Fruit fly (Drosophila melanogaster): ENCODE measurements around the gene ome.

ome gene

DNA sequence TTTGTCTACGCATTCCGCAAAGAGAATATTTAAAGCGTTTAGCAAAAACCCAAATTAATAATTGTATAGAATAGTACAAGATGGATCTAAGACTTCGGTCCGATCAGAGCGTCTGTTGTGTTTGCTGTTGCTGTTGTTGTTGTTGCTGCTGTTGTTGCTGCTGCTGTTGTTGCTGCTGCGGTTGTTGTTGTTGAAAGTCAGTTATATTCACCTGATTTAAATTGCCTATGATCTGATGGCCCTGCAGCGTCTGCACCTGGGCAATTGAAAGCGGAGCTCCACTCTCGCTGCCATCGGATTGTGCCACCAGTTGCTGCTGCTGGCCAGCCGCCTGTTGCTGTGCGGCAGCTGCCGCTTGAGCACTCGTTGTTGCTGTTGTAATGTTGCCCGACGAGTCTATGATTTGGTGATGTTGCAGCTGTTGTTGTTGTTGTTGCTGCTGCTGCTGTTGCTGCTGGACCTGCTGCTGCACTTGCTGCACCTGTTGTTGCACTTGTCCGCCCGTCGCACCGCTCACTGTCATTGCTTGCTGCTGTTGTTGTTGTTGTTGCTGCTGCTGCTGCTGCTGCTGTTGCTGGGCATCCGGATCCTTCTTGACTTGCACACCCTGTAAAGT lies 78.5 kb downstream of the ome start (continued):
- TF ChIP-seq CG18476 (GFP tag; optimal IDR thresholded peaks at IDR 0.05) (no peak), bbx (GFP tag; IDR thresholded peaks at IDR 0.05; ENCODE audit: partially characterized antibody) (no peak), bowl (GFP tag; IDR thresholded peaks at IDR 0.05) (no peak), HLH54F (GFP tag; optimal IDR thresholded peaks at IDR 0.05) (no peak), corto (GFP tag; optimal IDR thresholded peaks at IDR 0.05) (no peak), CG33557 (GFP tag; optimal IDR thresholded peaks at IDR 0.05) (no peak), h (optimal IDR thresholded peaks at IDR 0.05) (no peak), CG8388 (GFP tag; optimal IDR thresholded peaks at IDR 0.05) (no peak), CG12659 (GFP tag; optimal IDR thresholded peaks at IDR 0.05) (no peak), onecut (GFP tag; IDR thresholded peaks at IDR 0.05) (no peak), zen2 (GFP tag; IDR thresholded peaks at IDR 0.05; ENCODE audit: partially characterized antibody) (no peak), Ptx1 (GFP tag; IDR thresholded peaks at IDR 0.05) (no peak), pan (optimal IDR thresholded peaks at IDR 0.05) (no peak), pan (GFP tag; optimal IDR thresholded peaks at IDR 0.05 in 1 of 2, IDR thresholded peaks at IDR 0.05 in 1 of 2) (no peak), CG11695 (GFP tag; IDR thresholded peaks at IDR 0.05) (no peak), usp (GFP tag; optimal IDR thresholded peaks at IDR 0.05) (no peak), ewg (GFP tag; optimal IDR thresholded peaks at IDR 0.05) (no peak), CG9215 (GFP tag; IDR thresholded peaks at IDR 0.05) (no peak)

DNA sequence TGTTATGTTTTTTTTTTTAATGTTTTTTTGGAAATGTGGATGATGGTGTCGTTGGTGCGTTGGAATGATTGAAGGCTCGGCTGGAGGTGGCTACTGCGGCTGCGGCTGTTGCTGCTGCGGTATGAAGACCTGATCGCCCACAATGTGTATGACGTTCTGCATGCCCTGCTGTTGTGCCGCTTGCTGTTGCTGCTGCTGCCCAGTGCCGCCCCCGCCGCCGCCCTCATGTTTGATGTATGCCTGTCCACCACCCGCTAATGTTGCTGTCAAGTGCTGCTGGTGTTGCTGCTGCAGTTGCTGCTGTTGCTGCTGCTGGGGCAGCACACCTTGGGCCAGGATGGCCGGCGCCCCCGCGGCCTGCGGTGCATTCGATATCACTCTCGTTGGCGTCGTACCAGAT lies 80.2 kb downstream of the ome start:
- TF ChIP-seq Med (GFP tag) = peak; percentile 72
- 0 out of 2 replicates have a peak, but pooled peaks have one; percentile 29 for TF ChIP-seq crol (GFP tag; IDR thresholded peaks at IDR 0.05)
- peak in 1 of 2 experiments; percentile 64 for TF ChIP-seq Dfd (GFP tag; optimal IDR thresholded peaks at IDR 0.05)
- TF ChIP-seq lov (optimal IDR thresholded peaks at IDR 0.05) = no peak
- 0 out of 3 replicates have a peak, but pooled peaks have one; percentile 31 for TF ChIP-seq lov (GFP tag; IDR thresholded peaks at IDR 0.05)
- TF ChIP-seq CG17361 (GFP tag; IDR thresholded peaks at IDR 0.05) = no peak
- TF ChIP-seq hb (GFP tag; IDR thresholded peaks at IDR 0.05; ENCODE audit: partially characterized antibody) = 0 out of 3 replicates have a peak, but pooled peaks have one; percentile 21
- TF ChIP-seq CG18599 (GFP tag; optimal IDR thresholded peaks at IDR 0.05) = no peak
- TF ChIP-seq Hr39 (optimal IDR thresholded peaks at IDR 0.05) = peak; percentile 26
- TF ChIP-seq Opbp (GFP tag; IDR thresholded peaks at IDR 0.05; ENCODE audit: partially characterized antibody) = 0 out of 3 replicates have a peak, but pooled peaks have one; percentile 3
- no peak for TF ChIP-seq HmgZ (tag; optimal IDR thresholded peaks at IDR 0.05)

DNA sequence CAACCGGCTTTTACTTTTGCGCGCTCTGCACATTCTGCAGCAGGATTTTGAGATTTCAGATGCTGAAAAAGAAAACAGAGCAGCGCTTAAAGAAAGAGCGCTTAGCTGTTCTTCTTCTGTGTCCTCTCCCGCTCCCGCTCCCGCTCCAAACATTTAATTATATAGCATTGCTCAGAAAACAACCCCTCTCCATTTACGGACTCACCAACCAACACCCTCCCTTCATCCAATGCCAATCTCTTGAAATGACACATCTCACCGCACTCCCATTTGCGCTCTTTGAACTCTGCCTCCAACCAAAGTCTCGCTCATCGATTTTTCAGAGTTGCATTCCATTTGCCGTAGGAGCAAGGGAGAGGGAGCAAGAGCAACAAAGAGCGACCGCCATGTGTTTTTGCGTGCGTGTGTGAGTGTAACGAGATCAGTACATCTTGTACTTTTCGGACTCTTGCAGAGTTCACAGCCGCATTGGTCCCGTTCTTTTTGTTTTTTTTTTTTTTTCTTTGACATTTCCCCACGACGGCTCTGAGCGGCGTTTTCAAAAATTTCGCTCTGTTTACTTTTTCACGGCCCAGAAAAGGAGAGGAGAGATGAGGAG lies 82.5 kb downstream of the ome start:
- TF ChIP-seq prd (optimal IDR thresholded peaks at IDR 0.05) (no peak), prd (GFP tag; IDR thresholded peaks at IDR 0.05) (no peak), tio (GFP tag; optimal IDR thresholded peaks at IDR 0.05) (no peak), zen2 (GFP tag; IDR thresholded peaks at IDR 0.05; ENCODE audit: partially characterized antibody) (no peak; the same call in 2 of the 3 replicates), CG9876 (GFP tag; optimal IDR thresholded peaks at IDR 0.05) (no peak), CG8290 (GFP tag; optimal IDR thresholded peaks at IDR 0.05) (no peak), CG8290 (tag; optimal IDR thresholded peaks at IDR 0.05) (no peak), eve (GFP tag; optimal IDR thresholded peaks at IDR 0.05) (no peak), bab2 (GFP tag; optimal IDR thresholded peaks at IDR 0.05) (no peak), caup (GFP tag; optimal IDR thresholded peaks at IDR 0.05; ENCODE audit: severe bottlenecking) (no peak), D19B (GFP tag; optimal IDR thresholded peaks at IDR 0.05) (no peak), trh (GFP tag; optimal IDR thresholded peaks at IDR 0.05) (no peak), CG18599 (GFP tag; optimal IDR thresholded peaks at IDR 0.05) (no peak), CG13424 (tag; optimal IDR thresholded peaks at IDR 0.05) (no peak), shn (GFP tag; optimal IDR thresholded peaks at IDR 0.05) (no peak), ttk (GFP tag; IDR thresholded peaks at IDR 0.05) (no peak; the same call in 1 of the 2 replicates), Nf-YB (GFP tag; optimal IDR thresholded peaks at IDR 0.05) (peak; percentile 0), CG8944 (GFP tag; optimal IDR thresholded peaks at IDR 0.05) (no peak), CG4617 (GFP tag; optimal IDR thresholded peaks at IDR 0.05; ENCODE audit: borderline replicate concordance) (no peak), HLH4C (GFP tag; IDR thresholded peaks at IDR 0.05; ENCODE audit: partially characterized antibody) (peak; percentile 46; the same call in 1 of the 3 replicates), cato (GFP tag; optimal IDR thresholded peaks at IDR 0.05; ENCODE audit: borderline replicate concordance) (no peak), ac (GFP tag; optimal IDR thresholded peaks at IDR 0.05) (no peak)

Data from whole organism, embryonic.